Fruit fly (Drosophila melanogaster) whole organism, embryonic: ENCODE results near the gene CG4004.
A peak's percentile ranks its signal among the peaks of the same experiment; 100 is the strongest.

ENCODE experiments used
- Bdp1 ChIP-seq: fragments of 200-800 bp; sonication (Bioruptor generic); optimal IDR thresholded peaks from 3 replicates; lab custom pipeline; 2016; ENCODE audit warnings: missing biosample characterization, missing genetic modification characterization
- CG11398 ChIP-seq: fragments of 200-800 bp; sonication (Bioruptor generic); optimal IDR thresholded peaks from 2 replicates; lab custom pipeline; 2016; ENCODE audit warnings: missing biosample characterization, missing genetic modification characterization
- CG11456 ChIP-seq: fragments of 200-800 bp; sonication (Bioruptor generic); IDR thresholded peaks from 3 replicates; pipeline ENCODE4 v1.3.6; 2022; ENCODE audit warnings: missing biosample characterization, missing genetic modification characterization
- CG13287 ChIP-seq: fragments of 200-800 bp; sonication (Bioruptor generic); IDR thresholded peaks from 2 replicates; pipeline ENCODE4 v1.3.6; 2022; ENCODE audit warnings: missing biosample characterization, missing genetic modification characterization; ENCODE audit not compliant: partially characterized antibody
- CG14014 ChIP-seq: fragments of 200-800 bp; sonication (Bioruptor generic); IDR thresholded peaks from 2 replicates; pipeline ENCODE4 v1.3.6; 2022; ENCODE audit warnings: missing biosample characterization, missing genetic modification characterization
- CG14050 ChIP-seq: fragments of 200-800 bp; sonication (Bioruptor generic); IDR thresholded peaks from 3 replicates; pipeline ENCODE4 v1.3.6; 2022; ENCODE audit warnings: missing biosample characterization, missing genetic modification characterization
- CG14965 ChIP-seq: fragments of 200-800 bp; sonication (Bioruptor generic); optimal IDR thresholded peaks from 2 replicates; lab custom pipeline; 2016; ENCODE audit warnings: missing biosample characterization, missing genetic modification characterization, borderline replicate concordance
- CG15269 ChIP-seq: fragments of 200-800 bp; sonication (Bioruptor generic); optimal IDR thresholded peaks from 2 replicates; lab custom pipeline; 2018; ENCODE audit warnings: missing biosample characterization, mild to moderate bottlenecking, missing genetic modification characterization, moderate library complexity
- CG15479 ChIP-seq: fragments of 200-800 bp; sonication (Bioruptor generic); optimal IDR thresholded peaks from 3 replicates; lab custom pipeline; 2019; ENCODE audit warnings: missing biosample characterization, mild to moderate bottlenecking, missing genetic modification characterization, moderate library complexity
- CG17829 ChIP-seq: fragments of 200-800 bp; optimal IDR thresholded peaks from 2 replicates; lab custom pipeline; 2019; ENCODE audit warnings: missing biosample characterization, mild to moderate bottlenecking, missing genetic modification characterization, moderate library complexity
- CG18476 ChIP-seq: fragments of 200-800 bp; sonication (Bioruptor generic); optimal IDR thresholded peaks from 2 replicates; lab custom pipeline; 2016; ENCODE audit warnings: missing biosample characterization, mild to moderate bottlenecking, missing genetic modification characterization
- CG2712 ChIP-seq: fragments of 200-800 bp; optimal IDR thresholded peaks from 3 replicates; lab custom pipeline; 2019; ENCODE audit warnings: missing biosample characterization, mild to moderate bottlenecking, missing genetic modification characterization, moderate library complexity
- CG31388 ChIP-seq: fragments of 200-800 bp; sonication (Bioruptor generic); optimal IDR thresholded peaks from 2 replicates; lab custom pipeline; 2016; ENCODE audit warnings: missing biosample characterization, missing genetic modification characterization
- CG4360 ChIP-seq: fragments of 200-800 bp; sonication (Bioruptor generic); IDR thresholded peaks from 2 replicates; pipeline ENCODE4 v1.3.6; 2022; ENCODE audit warnings: missing biosample characterization, missing genetic modification characterization
- CG4617 ChIP-seq: fragments of 200-800 bp; sonication (Bioruptor generic); optimal IDR thresholded peaks from 3 replicates; lab custom pipeline; 2016; ENCODE audit warnings: missing biosample characterization, missing genetic modification characterization, borderline replicate concordance
- CG5180 ChIP-seq: fragments of 200-800 bp; sonication (Bioruptor generic); optimal IDR thresholded peaks from 3 replicates; lab custom pipeline; 2017; ENCODE audit warnings: missing biosample characterization, missing genetic modification characterization, mild to moderate bottlenecking, moderate library complexity, missing genetic modification reagents
- CG6765 ChIP-seq: fragments of 200-800 bp; sonication (Bioruptor generic); optimal IDR thresholded peaks from 3 replicates; lab custom pipeline; 2017; ENCODE audit warnings: missing biosample characterization, mild to moderate bottlenecking, missing genetic modification characterization
- CG7372 ChIP-seq: fragments of 200-800 bp; sonication (Bioruptor generic); IDR thresholded peaks from 2 replicates; pipeline ENCODE4 v1.3.6; 2022; ENCODE audit warnings: missing biosample characterization, missing genetic modification characterization
- CG8281 ChIP-seq: fragments of 200-800 bp; sonication (Bioruptor generic); optimal IDR thresholded peaks from 2 replicates; lab custom pipeline; 2018; ENCODE audit warnings: missing biosample characterization, mild to moderate bottlenecking, missing genetic modification characterization, moderate library complexity
- CG8290 ChIP-seq, 3 experiments: fragments of 200-800 bp; sonication (Bioruptor generic); optimal IDR thresholded peaks; 2 replicates each; lab custom pipeline; 2016 to 2019; ENCODE audit warnings: missing biosample characterization in 3 of 3, missing genetic modification characterization in 3 of 3, mild to moderate bottlenecking in 2 of 3, moderate library complexity in 1 of 3
- CG8359 ChIP-seq: fragments of 200-800 bp; sonication (Bioruptor generic); optimal IDR thresholded peaks from 2 replicates; lab custom pipeline; 2017; ENCODE audit warnings: missing biosample characterization, mild to moderate bottlenecking, missing genetic modification characterization, borderline replicate concordance
- CG9609 ChIP-seq: fragments of 200-800 bp; sonication (Bioruptor generic); optimal IDR thresholded peaks from 3 replicates; lab custom pipeline; 2016; ENCODE audit warnings: missing biosample characterization, missing genetic modification characterization
- CHES-1-like ChIP-seq: fragments of 200-800 bp; sonication (Bioruptor generic); optimal IDR thresholded peaks from 2 replicates; lab custom pipeline; 2016; ENCODE audit warnings: missing biosample characterization, missing genetic modification characterization
- CkIIα-i1 ChIP-seq: fragments of 200-800 bp; sonication (Bioruptor generic); IDR thresholded peaks from 2 replicates; pipeline ENCODE4 v1.3.6; 2022; ENCODE audit warnings: missing biosample characterization, missing genetic modification characterization
- Ets65A ChIP-seq: fragments of 200-800 bp; sonication (Bioruptor generic); peaks from one replicate; lab custom pipeline; 2016; ENCODE audit warnings: missing biosample characterization, missing genetic modification characterization
- Fer2 ChIP-seq: fragments of 200-800 bp; sonication (Bioruptor generic); optimal IDR thresholded peaks from 2 replicates; lab custom pipeline; 2018; ENCODE audit warnings: missing biosample characterization, mild to moderate bottlenecking, missing genetic modification characterization, moderate library complexity
- HLH54F ChIP-seq: fragments of 200-800 bp; sonication (Bioruptor generic); optimal IDR thresholded peaks from 3 replicates; lab custom pipeline; 2016; ENCODE audit warnings: missing biosample characterization, missing genetic modification characterization
- Hand ChIP-seq: fragments of 200-800 bp; sonication (Bioruptor generic); optimal IDR thresholded peaks from 2 replicates; lab custom pipeline; 2017; ENCODE audit warnings: mild to moderate bottlenecking, missing biosample characterization, missing genetic modification reagents, missing genetic modification characterization
- Hr39 ChIP-seq: fragments of >200 bp; optimal IDR thresholded peaks from 2 replicates; lab custom pipeline; 2017
- MBD-R2 ChIP-seq: fragments of 200-800 bp; sonication (Bioruptor generic); IDR thresholded peaks from 2 replicates; pipeline ENCODE4 v1.3.6; 2022; ENCODE audit warnings: missing biosample characterization, missing genetic modification characterization
- MESR4 ChIP-seq: fragments of 200-800 bp; sonication (Bioruptor generic); optimal IDR thresholded peaks from 2 replicates; lab custom pipeline; 2018; ENCODE audit warnings: missing biosample characterization, mild to moderate bottlenecking, missing genetic modification characterization, moderate library complexity
- Ptx1 ChIP-seq: fragments of 200-800 bp; sonication (Bioruptor generic); IDR thresholded peaks from 2 replicates; pipeline ENCODE4 v1.3.6; 2022; ENCODE audit warnings: missing biosample characterization, missing genetic modification characterization
- Xrp1 ChIP-seq: fragments of 200-800 bp; sonication (Bioruptor generic); IDR thresholded peaks from 2 replicates; pipeline ENCODE4 v1.3.6; 2022; ENCODE audit warnings: missing biosample characterization, missing genetic modification characterization
- ap ChIP-seq: fragments of 200-800 bp; sonication (Bioruptor generic); IDR thresholded peaks from 2 replicates; pipeline ENCODE4 v1.3.6; 2022; ENCODE audit warnings: missing biosample characterization, missing genetic modification characterization
- ase ChIP-seq: fragments of 200-800 bp; sonication (Bioruptor generic); IDR thresholded peaks from 3 replicates; pipeline ENCODE4 v1.3.6; 2022; ENCODE audit warnings: missing biosample characterization, missing genetic modification characterization
- cato ChIP-seq: fragments of 200-800 bp; sonication (Bioruptor generic); optimal IDR thresholded peaks from 2 replicates; lab custom pipeline; 2016; ENCODE audit warnings: missing biosample characterization, missing genetic modification characterization, borderline replicate concordance
- danr ChIP-seq: fragments of 200-800 bp; sonication (Bioruptor generic); IDR thresholded peaks from 2 replicates; pipeline ENCODE4 v1.3.6; 2022; ENCODE audit warnings: missing biosample characterization, missing genetic modification characterization
- fd96Cb ChIP-seq: fragments of 200-800 bp; sonication (Bioruptor generic); optimal IDR thresholded peaks from 2 replicates; lab custom pipeline; 2018; ENCODE audit warnings: missing biosample characterization, mild to moderate bottlenecking, missing genetic modification characterization, moderate library complexity
- gem ChIP-seq: fragments of 200-800 bp; sonication (Bioruptor generic); optimal IDR thresholded peaks from 2 replicates; lab custom pipeline; 2019; ENCODE audit warnings: missing biosample characterization, mild to moderate bottlenecking, missing genetic modification characterization, moderate library complexity
- gsb-n ChIP-seq: fragments of 200-800 bp; sonication (Bioruptor generic); optimal IDR thresholded peaks from 3 replicates; lab custom pipeline; 2018; ENCODE audit warnings: missing biosample characterization, mild to moderate bottlenecking, missing genetic modification characterization
- h ChIP-seq: fragments of >200 bp; optimal IDR thresholded peaks from 2 replicates; lab custom pipeline; 2017
- insv ChIP-seq, 2 experiments: fragments of 200-800 bp; sonication (Bioruptor generic); optimal IDR thresholded peaks; 3 replicates each; lab custom pipeline; 2016 to 2018; ENCODE audit warnings: missing biosample characterization in 2 of 2, missing genetic modification characterization in 2 of 2
- lab ChIP-seq: fragments of 200-800 bp; sonication (Bioruptor generic); optimal IDR thresholded peaks from 3 replicates; lab custom pipeline; 2017; ENCODE audit warnings: missing biosample characterization, missing genetic modification characterization, mild to moderate bottlenecking, moderate library complexity, missing genetic modification reagents
- onecut ChIP-seq: fragments of 200-800 bp; sonication (Bioruptor generic); IDR thresholded peaks from 2 replicates; pipeline ENCODE4 v1.3.6; 2022; ENCODE audit warnings: missing biosample characterization, missing genetic modification characterization
- pho ChIP-seq: fragments of 200-800 bp; sonication (Bioruptor generic); optimal IDR thresholded peaks from 2 replicates; lab custom pipeline; 2016; ENCODE audit warnings: missing biosample characterization, missing genetic modification characterization
- row ChIP-seq: fragments of 200-800 bp; sonication (Bioruptor generic); IDR thresholded peaks from 3 replicates; pipeline ENCODE4 v1.3.6; 2022; ENCODE audit warnings: missing biosample characterization, missing genetic modification characterization
- tio ChIP-seq: fragments of 200-800 bp; sonication (Bioruptor generic); optimal IDR thresholded peaks from 2 replicates; lab custom pipeline; 2017; ENCODE audit warnings: missing biosample characterization, missing genetic modification characterization, inconsistent platforms
- tll ChIP-seq, 2 experiments: fragments of 200-800 bp in 1 of 2; fragments of >200 bp in 1 of 2; sonication (Bioruptor generic) in 1 of 2; optimal IDR thresholded peaks; 2 replicates each; lab custom pipeline; 2017 to 2019; ENCODE audit warnings: missing biosample characterization in 2 of 2, missing genetic modification characterization in 2 of 2, mild to moderate bottlenecking in 1 of 2, moderate library complexity in 1 of 2
- wek ChIP-seq: fragments of 200-800 bp; sonication (Bioruptor generic); optimal IDR thresholded peaks from 3 replicates; lab custom pipeline; 2018; ENCODE audit warnings: missing biosample characterization, mild to moderate bottlenecking, missing genetic modification characterization, moderate library complexity
- zen ChIP-seq: fragments of 200-800 bp; sonication (Bioruptor generic); optimal IDR thresholded peaks from 3 replicates; lab custom pipeline; 2018; ENCODE audit warnings: missing biosample characterization, mild to moderate bottlenecking, missing genetic modification characterization, moderate library complexity

The CG4004 gene

DNA sequence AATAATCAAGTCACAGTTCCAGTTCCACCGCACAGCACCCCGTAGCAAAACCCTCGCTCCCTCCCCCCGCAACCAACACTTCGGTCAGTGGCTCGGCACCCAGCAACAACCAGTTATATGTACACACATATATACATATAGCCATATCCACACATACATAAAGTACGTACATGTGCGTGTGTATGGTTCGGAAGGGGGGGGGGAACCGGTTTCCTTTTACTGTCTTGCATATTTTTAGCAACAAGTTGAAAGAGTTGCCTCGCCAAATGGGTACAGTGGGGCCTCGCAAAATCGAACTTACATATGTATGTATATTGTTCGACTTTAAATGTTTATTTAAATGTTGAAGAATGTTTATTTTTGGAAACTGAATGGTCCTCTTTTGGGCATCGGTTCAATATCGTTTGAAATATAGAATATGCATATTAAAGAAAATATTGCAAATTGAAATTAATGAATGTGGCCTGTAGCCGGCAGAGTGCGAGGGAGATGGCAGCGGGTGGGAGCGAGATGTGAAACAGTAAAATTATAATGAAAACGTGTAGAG, 11.1 kb downstream of the CG4004 start (continued):
- peak; percentile 81 for TF ChIP-seq pho
- TF ChIP-seq CG9609 (GFP tag; lab: Kevin White, UChicago), result peak; percentile 2
- no peak for TF ChIP-seq Hr39
- TF ChIP-seq zen (tag; lab: Kevin White, UChicago), result peak; percentile 55
- TF ChIP-seq CG13287 (GFP tag; lab: Robert Waterston, UW), result no peak
- TF ChIP-seq CG2712 (tag; lab: Kevin White, UChicago), result peak; percentile 63
- no peak for TF ChIP-seq CG31388 (GFP tag; lab: Kevin White, UChicago)
- TF ChIP-seq CG8281 (tag; lab: Kevin White, UChicago), result peak; percentile 42
- TF ChIP-seq CG4617, result peak; percentile 25
- TF ChIP-seq CG5180 (GFP tag; lab: Kevin White, UChicago), result peak; percentile 17
- peak; percentile 77 for TF ChIP-seq danr (GFP tag; lab: Robert Waterston, UW)
- TF ChIP-seq CG8359 (GFP tag; lab: Kevin White, UChicago), result no peak
- TF ChIP-seq lab (GFP tag; lab: Kevin White, UChicago), result peak; percentile 86
- no peak for TF ChIP-seq h (lab: Kevin White, UChicago)
- peak; percentile 66 for TF ChIP-seq CG7372 (GFP tag; lab: Robert Waterston, UW)
- no peak for TF ChIP-seq CG4360 (GFP tag; lab: Robert Waterston, UW)
- peak; percentile 61 for TF ChIP-seq ap (GFP tag; lab: Robert Waterston, UW)
- no peak for TF ChIP-seq CG15479
- peak in 1 of 2 experiments; percentile 37 for TF ChIP-seq insv (GFP tag; optimal IDR thresholded peaks at IDR 0.05; lab: Kevin White, UChicago)
- TF ChIP-seq CG14014 (GFP tag; lab: Robert Waterston, UW), result peak; percentile 81
- peak; percentile 17 for TF ChIP-seq CHES-1-like
- TF ChIP-seq Xrp1, result peak; percentile 80
- TF ChIP-seq CG14965, result no peak
- TF ChIP-seq HLH54F (GFP tag; lab: Kevin White, UChicago), result peak; percentile 78
- TF ChIP-seq tio (GFP tag; lab: Kevin White, UChicago), result peak; percentile 22
- TF ChIP-seq ase, result peak; percentile 58; the same call in 1 of the 3 replicates
- no peak for TF ChIP-seq CG8290 (GFP tag; optimal IDR thresholded peaks at IDR 0.05; lab: Kevin White, UChicago)
- peak in 1 of 2 experiments; percentile 85 for TF ChIP-seq CG8290 (tag; optimal IDR thresholded peaks at IDR 0.05; lab: Kevin White, UChicago)
- peak; percentile 80; the same call in 2 of the 3 replicates for TF ChIP-seq CG11456
- peak; percentile 65 for TF ChIP-seq Fer2
- peak; percentile 74 for TF ChIP-seq CG14050
- TF ChIP-seq cato (GFP tag; lab: Kevin White, UChicago), result no peak
- TF ChIP-seq Bdp1, result peak; percentile 11
- TF ChIP-seq tll (GFP tag; optimal IDR thresholded peaks at IDR 0.05; lab: Kevin White, UChicago), result no peak
- peak; percentile 53 for TF ChIP-seq fd96Cb (tag; lab: Kevin White, UChicago)
- TF ChIP-seq MBD-R2 (GFP tag; lab: Robert Waterston, UW), result peak; percentile 55; the same call in 1 of the 2 replicates
- peak; percentile 28; the same call in 1 of the 2 replicates for TF ChIP-seq CkIIα-i1
- no peak for TF ChIP-seq MESR4 (GFP tag; lab: Kevin White, UChicago)
- TF ChIP-seq onecut, result peak; percentile 38
- peak; percentile 48 for TF ChIP-seq CG18476 (GFP tag; lab: Kevin White, UChicago)
- peak; percentile 86 for TF ChIP-seq Ptx1
- peak; percentile 78 for TF ChIP-seq Hand
- TF ChIP-seq gsb-n (tag; lab: Kevin White, UChicago), result no peak
- TF ChIP-seq row (GFP tag; lab: Robert Waterston, UW), result peak; percentile 90
- TF ChIP-seq wek (GFP tag; lab: Kevin White, UChicago), result no peak
- TF ChIP-seq CG11398 (GFP tag; lab: Kevin White, UChicago), result peak; percentile 9
- peak; percentile 28 for TF ChIP-seq CG17829 (tag; lab: Kevin White, UChicago)
- peak; percentile 81 for TF ChIP-seq CG15269
- TF ChIP-seq gem, result peak; percentile 80
- TF ChIP-seq CG6765 (GFP tag; lab: Kevin White, UChicago), result peak; percentile 69
- TF ChIP-seq Ets65A (GFP tag; lab: Kevin White, UChicago), result peak; percentile 95
